Fruit fly (Drosophila melanogaster) whole organism, embryonic: ENCODE results near the gene Vdup1.

Experiments
- CG11398 ChIP-seq: fragments of 200-800 bp; sonication (Bioruptor generic); optimal IDR thresholded peaks from 2 replicates; lab custom pipeline; 2016; ENCODE audit warnings: missing biosample characterization, missing genetic modification characterization
- CG11695 ChIP-seq: fragments of 200-800 bp; sonication (Bioruptor generic); IDR thresholded peaks from 3 replicates; pipeline ENCODE4 v1.3.6; 2022; ENCODE audit warnings: missing biosample characterization, missing genetic modification characterization
- CG12659 ChIP-seq: fragments of 200-800 bp; sonication (Bioruptor generic); optimal IDR thresholded peaks from 3 replicates; lab custom pipeline; 2017; ENCODE audit warnings: mild to moderate bottlenecking, missing biosample characterization, missing genetic modification reagents, missing genetic modification characterization
- CG12769 ChIP-seq: fragments of 200-800 bp; sonication (Bioruptor generic); optimal IDR thresholded peaks from 2 replicates; lab custom pipeline; 2019; ENCODE audit warnings: missing biosample characterization, mild to moderate bottlenecking, missing genetic modification characterization, moderate library complexity
- CG2116 ChIP-seq: fragments of 200-800 bp; sonication (Bioruptor generic); optimal IDR thresholded peaks from 3 replicates; lab custom pipeline; 2018; ENCODE audit warnings: missing biosample characterization, mild to moderate bottlenecking, missing genetic modification characterization
- CG2199 ChIP-seq: fragments of 200-800 bp; sonication (Bioruptor generic); IDR thresholded peaks from 3 replicates; pipeline ENCODE4 v1.3.6; 2022; ENCODE audit warnings: missing biosample characterization, missing genetic modification characterization
- CG2678 ChIP-seq: fragments of 200-800 bp; sonication (Bioruptor generic); optimal IDR thresholded peaks from 3 replicates; lab custom pipeline; 2019; ENCODE audit warnings: missing biosample characterization, mild to moderate bottlenecking, missing genetic modification characterization, moderate library complexity
- CG31224 ChIP-seq: fragments of 200-800 bp; sonication (Bioruptor generic); IDR thresholded peaks from 2 replicates; pipeline ENCODE4 v1.3.6; 2022; ENCODE audit warnings: missing biosample characterization, missing genetic modification characterization
- CG3163 ChIP-seq: fragments of 200-800 bp; sonication (Bioruptor generic); optimal IDR thresholded peaks from 3 replicates; lab custom pipeline; 2016; ENCODE audit warnings: missing biosample characterization, missing genetic modification characterization
- CG5953 ChIP-seq: fragments of 200-800 bp; sonication (Bioruptor generic); IDR thresholded peaks from 2 replicates; pipeline ENCODE4 v1.3.6; 2022; ENCODE audit warnings: missing biosample characterization, missing genetic modification characterization
- CG7271 ChIP-seq: fragments of 200-800 bp; sonication (Bioruptor generic); optimal IDR thresholded peaks from 2 replicates; lab custom pipeline; 2018; ENCODE audit warnings: missing biosample characterization, mild to moderate bottlenecking, missing genetic modification characterization, moderate library complexity
- CG7786 ChIP-seq: fragments of 200-800 bp; sonication (Bioruptor generic); optimal IDR thresholded peaks from 2 replicates; lab custom pipeline; 2016; ENCODE audit warnings: missing biosample characterization, missing genetic modification characterization
- CG8359 ChIP-seq: fragments of 200-800 bp; sonication (Bioruptor generic); optimal IDR thresholded peaks from 2 replicates; lab custom pipeline; 2017; ENCODE audit warnings: missing biosample characterization, mild to moderate bottlenecking, missing genetic modification characterization, borderline replicate concordance
- Chrac-16 ChIP-seq: fragments of 200-800 bp; sonication (Bioruptor generic); optimal IDR thresholded peaks from 3 replicates; lab custom pipeline; 2016; ENCODE audit warnings: missing biosample characterization, missing genetic modification characterization
- Dad ChIP-seq: fragments of 200-800 bp; sonication (Bioruptor generic); optimal IDR thresholded peaks from 3 replicates; lab custom pipeline; 2016; ENCODE audit warnings: missing biosample characterization, missing genetic modification characterization
- Eip74EF ChIP-seq, 2 experiments: fragments of 200-800 bp in 1 of 2; fragments of >200 bp in 1 of 2; sonication (Bioruptor generic) in 1 of 2; optimal IDR thresholded peaks; 2 replicates each; lab custom pipeline; 2017 to 2019; ENCODE audit warnings: missing biosample characterization in 2 of 2, missing genetic modification characterization in 2 of 2, mild to moderate bottlenecking in 1 of 2, moderate library complexity in 1 of 2
- Hr78 ChIP-seq, 2 experiments: fragments of 200-800 bp in 1 of 2; fragments of >200 bp in 1 of 2; sonication (Bioruptor generic) in 1 of 2; optimal IDR thresholded peaks; 2 replicates each; lab custom pipeline; 2017 to 2019; ENCODE audit warnings: missing biosample characterization in 2 of 2, missing genetic modification characterization in 2 of 2, mild to moderate bottlenecking in 1 of 2, moderate library complexity in 1 of 2
- Mrtf ChIP-seq: fragments of 200-800 bp; sonication (Bioruptor generic); IDR thresholded peaks from 3 replicates; pipeline ENCODE4 v1.3.6; 2022; ENCODE audit warnings: missing biosample characterization, missing genetic modification characterization
- Neu2 ChIP-seq: fragments of 200-800 bp; sonication (Bioruptor generic); optimal IDR thresholded peaks from 3 replicates; lab custom pipeline; 2016; ENCODE audit warnings: missing biosample characterization, missing genetic modification characterization, borderline replicate concordance
- Nf-YC ChIP-seq: fragments of 200-800 bp; optimal IDR thresholded peaks from 3 replicates; lab custom pipeline; 2019; ENCODE audit warnings: missing biosample characterization, mild to moderate bottlenecking, missing genetic modification characterization, moderate library complexity
- TFAM ChIP-seq: fragments of 200-800 bp; sonication (Bioruptor generic); optimal IDR thresholded peaks from 2 replicates; lab custom pipeline; 2017; ENCODE audit warnings: missing biosample characterization, missing genetic modification characterization, inconsistent platforms
- Trl ChIP-seq, 3 experiments: fragments of >200 bp in 2 of 3; fragments of 200-800 bp in 1 of 3; sonication (Bioruptor generic) in 1 of 3; optimal IDR thresholded peaks; 2 replicates in 1 of 3; 3 replicates in 2 of 3; lab custom pipeline; 2016 to 2017; ENCODE audit warnings: missing biosample characterization in 1 of 3, missing genetic modification characterization in 1 of 3
- ac ChIP-seq: fragments of 200-800 bp; sonication (Bioruptor generic); optimal IDR thresholded peaks from 3 replicates; lab custom pipeline; 2017; ENCODE audit warnings: missing biosample characterization, mild to moderate bottlenecking, missing genetic modification characterization
- crol ChIP-seq: fragments of 200-800 bp; sonication (Bioruptor generic); IDR thresholded peaks from 2 replicates; pipeline ENCODE4 v1.3.6; 2022; ENCODE audit warnings: missing biosample characterization, missing genetic modification characterization
- dati ChIP-seq: fragments of 200-800 bp; sonication (Bioruptor generic); IDR thresholded peaks from 2 replicates; pipeline ENCODE4 v1.3.6; 2022; ENCODE audit warnings: missing biosample characterization, missing genetic modification characterization
- en ChIP-seq: fragments of 200-800 bp; sonication (Bioruptor generic); optimal IDR thresholded peaks from 2 replicates; lab custom pipeline; 2016; ENCODE audit warnings: missing biosample characterization, missing genetic modification characterization
- fd3F ChIP-seq: fragments of 200-800 bp; sonication (Bioruptor generic); optimal IDR thresholded peaks from 2 replicates; lab custom pipeline; 2018; ENCODE audit warnings: missing biosample characterization, mild to moderate bottlenecking, missing genetic modification characterization, moderate library complexity
- fu2 ChIP-seq: fragments of 200-800 bp; sonication (Bioruptor generic); optimal IDR thresholded peaks from 2 replicates; lab custom pipeline; 2016; ENCODE audit warnings: missing biosample characterization, missing genetic modification characterization
- knrl ChIP-seq: fragments of 200-800 bp; sonication (Bioruptor generic); IDR thresholded peaks from 3 replicates; pipeline ENCODE4 v1.3.6; 2022; ENCODE audit warnings: missing biosample characterization, missing genetic modification characterization; ENCODE audit not compliant: partially characterized antibody
- lilli ChIP-seq: fragments of 200-800 bp; sonication (Bioruptor generic); optimal IDR thresholded peaks from 3 replicates; lab custom pipeline; 2016; ENCODE audit warnings: missing biosample characterization, missing genetic modification characterization
- lmd ChIP-seq: fragments of 200-800 bp; sonication (Bioruptor generic); IDR thresholded peaks from 2 replicates; pipeline ENCODE4 v1.3.6; 2022; ENCODE audit warnings: missing biosample characterization, missing genetic modification characterization
- mam ChIP-seq: fragments of 200-800 bp; sonication (Bioruptor generic); optimal IDR thresholded peaks from 3 replicates; lab custom pipeline; 2016; ENCODE audit warnings: missing biosample characterization, missing genetic modification characterization
- nerfin-2 ChIP-seq: fragments of 200-800 bp; sonication (Bioruptor generic); IDR thresholded peaks from 2 replicates; pipeline ENCODE4 v1.3.6; 2022; ENCODE audit warnings: missing biosample characterization, missing genetic modification characterization; ENCODE audit not compliant: partially characterized antibody
- nom ChIP-seq: fragments of 200-800 bp; sonication (Bioruptor generic); optimal IDR thresholded peaks from 2 replicates; lab custom pipeline; 2017; ENCODE audit warnings: missing biosample characterization, missing genetic modification characterization, mild to moderate bottlenecking, moderate library complexity, missing genetic modification reagents
- peb ChIP-seq: fragments of 200-800 bp; sonication (Bioruptor generic); IDR thresholded peaks from 2 replicates; pipeline ENCODE4 v1.3.6; 2022; ENCODE audit warnings: missing biosample characterization, missing genetic modification characterization
- pfk ChIP-seq: fragments of 200-800 bp; sonication (Bioruptor generic); optimal IDR thresholded peaks from 2 replicates; lab custom pipeline; 2018; ENCODE audit warnings: missing biosample characterization, mild to moderate bottlenecking, missing genetic modification characterization, moderate library complexity
- scrt ChIP-seq: fragments of 200-800 bp; sonication (Bioruptor generic); optimal IDR thresholded peaks from 2 replicates; lab custom pipeline; 2018; ENCODE audit warnings: missing biosample characterization, mild to moderate bottlenecking, missing genetic modification characterization, moderate library complexity
- sd ChIP-seq: fragments of 200-800 bp; sonication (Bioruptor generic); optimal IDR thresholded peaks from 3 replicates; lab custom pipeline; 2018; ENCODE audit warnings: missing biosample characterization, mild to moderate bottlenecking, missing genetic modification characterization, moderate library complexity

Vdup1 gene

DNA sequence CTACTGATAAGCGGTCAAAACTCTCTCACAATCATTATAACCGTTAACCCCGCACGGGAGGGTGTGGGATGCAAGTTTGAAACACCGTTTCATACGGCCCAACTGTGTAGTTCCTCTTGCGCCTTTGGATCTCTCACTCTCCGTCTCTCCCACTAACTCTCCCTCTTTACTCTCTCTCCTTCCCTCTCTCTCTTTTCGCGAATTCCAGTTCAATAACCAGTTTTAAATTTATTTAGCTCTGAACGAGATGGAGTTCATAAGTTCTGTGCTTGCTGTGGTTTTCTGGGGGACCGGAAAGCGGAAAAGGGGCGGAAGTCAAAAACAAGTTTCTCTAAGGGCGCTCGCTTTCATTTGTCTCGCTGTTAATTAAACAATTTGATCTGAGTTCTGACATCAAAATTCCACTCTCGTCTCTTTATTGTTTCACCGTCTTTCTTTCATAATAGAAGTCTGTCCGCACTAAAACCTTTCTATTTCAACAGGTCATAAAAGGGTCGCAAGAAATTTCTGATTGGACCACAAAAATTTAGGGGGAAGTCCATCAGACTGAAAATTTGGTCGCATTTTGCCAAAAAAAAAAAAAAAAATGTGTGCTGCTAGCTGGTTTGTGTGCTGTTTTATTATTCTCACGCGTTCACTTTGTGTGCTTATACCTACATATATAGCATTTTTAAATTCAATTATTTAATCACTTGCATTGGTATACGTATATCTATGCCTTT, 37.8 kb downstream of the Vdup1 start (continued):
- no peak for TF ChIP-seq CG11398
- TF ChIP-seq CG12769: peak; percentile 48
- TF ChIP-seq sd (tag; lab: Kevin White, UChicago): peak; percentile 68
- no peak for TF ChIP-seq CG8359 (GFP tag; lab: Kevin White, UChicago)
- no peak for TF ChIP-seq dati
- TF ChIP-seq Hr78 (GFP tag; optimal IDR thresholded peaks at IDR 0.05; lab: Kevin White, UChicago): no peak
- no peak for TF ChIP-seq CG12659
- no peak for TF ChIP-seq en
- no peak for TF ChIP-seq CG2116 (GFP tag; lab: Kevin White, UChicago)
- no peak for TF ChIP-seq mam
- no peak for TF ChIP-seq TFAM
- TF ChIP-seq CG7271: no peak
- TF ChIP-seq nerfin-2: no peak
- TF ChIP-seq ac (GFP tag; lab: Kevin White, UChicago): no peak
- no peak for TF ChIP-seq Neu2 (GFP tag; lab: Kevin White, UChicago)
- TF ChIP-seq scrt (GFP tag; lab: Kevin White, UChicago): no peak
- peak; percentile 41; the same call in 1 of the 3 replicates for TF ChIP-seq CG2199 (GFP tag; lab: Robert Waterston, UW)
- TF ChIP-seq Nf-YC (tag; lab: Kevin White, UChicago): no peak
- TF ChIP-seq pfk (GFP tag; lab: Kevin White, UChicago): peak; percentile 42
- no peak for TF ChIP-seq knrl (GFP tag; lab: Robert Waterston, UW)
- TF ChIP-seq CG7786: no peak
- no peak for TF ChIP-seq fu2
- TF ChIP-seq fd3F (GFP tag; lab: Kevin White, UChicago): no peak
- no peak for TF ChIP-seq CG5953 (GFP tag; lab: Robert Waterston, UW)
- TF ChIP-seq crol: 0 out of 2 replicates have a peak, but pooled peaks have one; percentile 29
- no peak for TF ChIP-seq lmd (GFP tag; lab: Robert Waterston, UW)
- TF ChIP-seq Eip74EF (GFP tag; optimal IDR thresholded peaks at IDR 0.05; lab: Kevin White, UChicago): peak in 1 of 2 experiments; percentile 45
- no peak for TF ChIP-seq Mrtf
- TF ChIP-seq peb (GFP tag; lab: Robert Waterston, UW): no peak
- TF ChIP-seq Chrac-16 (GFP tag; lab: Kevin White, UChicago): no peak
- no peak for TF ChIP-seq CG2678 (tag; lab: Kevin White, UChicago)
- TF ChIP-seq lilli: no peak
- no peak for TF ChIP-seq Dad
- TF ChIP-seq Trl (optimal IDR thresholded peaks at IDR 0.05; lab: Kevin White, UChicago): peak; percentile 64 to 72
- no peak for TF ChIP-seq Trl (GFP tag; optimal IDR thresholded peaks at IDR 0.05; lab: Kevin White, UChicago)
- TF ChIP-seq CG11695: no peak
- TF ChIP-seq CG31224 (GFP tag; lab: Robert Waterston, UW): 0 out of 2 replicates have a peak, but pooled peaks have one; percentile 17
- peak; percentile 25 for TF ChIP-seq nom (GFP tag; lab: Kevin White, UChicago)
- no peak for TF ChIP-seq CG3163 (GFP tag; lab: Kevin White, UChicago)
